Worm (Caenorhabditis elegans): ENCODE data around the gene K10G6.9.

K10G6.9 gene

DNA sequence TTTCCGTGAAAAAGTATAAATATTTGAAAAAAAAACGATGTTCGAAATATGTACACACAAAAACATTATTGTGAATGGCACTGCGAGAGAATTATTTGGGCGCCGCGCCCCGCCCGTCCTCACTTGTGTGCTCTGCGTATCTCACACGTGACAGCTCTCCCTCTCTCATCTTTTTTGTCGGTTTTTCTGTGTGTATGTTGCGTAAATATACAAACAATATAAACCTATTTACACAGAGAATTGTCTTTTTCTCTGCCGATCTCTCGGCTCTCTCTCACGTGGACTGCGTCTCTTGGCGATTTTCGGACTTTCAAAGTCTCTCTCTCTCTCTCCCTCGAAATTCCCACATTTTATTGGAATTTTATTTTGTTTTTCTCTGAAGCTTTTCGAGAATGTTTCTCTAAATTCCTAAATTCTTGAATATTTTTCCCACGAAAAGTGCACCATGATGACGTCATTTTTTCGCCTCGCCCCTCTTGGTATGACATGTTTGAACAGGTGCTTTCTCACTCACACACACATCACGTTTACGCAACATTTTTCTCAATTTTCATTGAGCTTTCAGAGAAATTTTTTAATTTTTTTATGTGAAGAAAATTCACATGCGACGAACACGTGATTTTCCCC lies 13.3 kb upstream of the K10G6.9 start (continued):
- TF ChIP-seq C38D4.7 (GFP tag; optimal IDR thresholded peaks at IDR 0.05) (no peak), sox-4 (tag; optimal IDR thresholded peaks at IDR 0.05) (no peak), hlh-8 (tag; optimal IDR thresholded peaks at IDR 0.05) (no peak), tbx-2 (tag; optimal IDR thresholded peaks at IDR 0.05) (peak; percentile 66), dmd-4 (tag; optimal IDR thresholded peaks at IDR 0.05; ENCODE audit: borderline replicate concordance) (no peak), pqm-1 (tag; optimal IDR thresholded peaks at IDR 0.05) (no peak), nfya-1 (tag; optimal IDR thresholded peaks at IDR 0.05) (peak; percentile 41), sdc-2 (tag; optimal IDR thresholded peaks at IDR 0.05) (no peak), T23F11.4 (GFP tag; optimal IDR thresholded peaks at IDR 0.05) (peak; percentile 22), npax-4 (tag; optimal IDR thresholded peaks at IDR 0.05) (no peak), hlh-13 (GFP tag; optimal IDR thresholded peaks at IDR 0.05) (no peak), rnt-1 (tag; optimal IDR thresholded peaks at IDR 0.05) (peak; percentile 22), ceh-30 (tag; optimal IDR thresholded peaks at IDR 0.05) (no peak), ceh-9 (tag; optimal IDR thresholded peaks at IDR 0.05) (no peak), che-1 (tag; optimal IDR thresholded peaks at IDR 0.05) (no peak), sox-2 (GFP tag; IDR thresholded peaks at IDR 0.05) (no peak), ceh-34 (tag; optimal IDR thresholded peaks at IDR 0.05) (peak; percentile 51), ceh-45 (GFP tag; IDR thresholded peaks at IDR 0.05) (no peak), eyg-1 (tag; optimal IDR thresholded peaks at IDR 0.05) (no peak), pag-3 (tag; optimal IDR thresholded peaks at IDR 0.05; ENCODE audit: borderline replicate concordance) (no peak), tbx-7 (tag; optimal IDR thresholded peaks at IDR 0.05) (peak; percentile 18), syd-9 (tag; optimal IDR thresholded peaks at IDR 0.05) (no peak), unc-42 (tag; optimal IDR thresholded peaks at IDR 0.05) (peak; percentile 82), pros-1 (tag; optimal IDR thresholded peaks at IDR 0.05) (no peak), elt-4 (tag; optimal IDR thresholded peaks at IDR 0.05) (no peak)

DNA sequence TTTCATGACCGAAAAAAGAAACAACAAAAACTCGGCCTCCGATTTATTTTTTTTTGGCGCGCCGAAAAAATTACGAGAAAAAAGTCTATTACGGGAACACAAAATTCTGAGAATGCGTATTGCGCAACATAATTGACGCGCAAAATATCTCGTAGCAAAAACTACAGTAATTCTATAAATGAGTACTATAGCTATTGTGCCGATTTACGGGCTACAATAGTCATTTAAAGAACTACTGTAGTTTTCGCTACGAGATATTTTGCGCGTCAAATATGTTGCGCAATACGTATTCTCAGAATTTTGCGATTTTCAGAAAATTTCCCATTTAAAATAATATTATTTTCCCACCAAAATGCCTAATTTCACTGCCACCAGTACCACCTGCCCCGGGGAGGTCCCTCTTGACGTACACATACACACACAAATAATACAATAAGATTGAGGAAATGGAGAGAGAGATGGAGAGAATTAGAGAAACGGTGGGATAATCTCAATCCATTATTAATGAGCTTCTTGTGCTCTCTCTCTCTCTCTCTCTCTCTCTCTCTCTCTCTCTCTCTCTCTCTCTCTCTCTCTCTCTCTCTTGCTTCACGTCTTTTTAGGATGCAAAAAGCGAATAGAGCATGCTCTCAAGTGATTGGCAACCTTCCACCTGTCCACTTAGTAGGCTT lies 12.5 kb upstream of the K10G6.9 start:
- TF ChIP-seq Y22D7AL.16 (tag; optimal IDR thresholded peaks at IDR 0.05) (no peak), nhr-11 (tag; optimal IDR thresholded peaks at IDR 0.05) (no peak), nfya-1 (tag; optimal IDR thresholded peaks at IDR 0.05) (peak; percentile 31), npax-4 (tag; optimal IDR thresholded peaks at IDR 0.05) (no peak), C08G9.2 (tag; optimal IDR thresholded peaks at IDR 0.05) (no peak), ttx-3 (tag; optimal IDR thresholded peaks at IDR 0.05) (peak; percentile 12), T23F11.4 (GFP tag; optimal IDR thresholded peaks at IDR 0.05) (no peak), unc-86 (tag; optimal IDR thresholded peaks at IDR 0.05) (peak; percentile 35), fax-1 (tag; optimal IDR thresholded peaks at IDR 0.05) (no peak), fkh-6 (tag; optimal IDR thresholded peaks at IDR 0.05) (no peak), mec-3 (tag; optimal IDR thresholded peaks at IDR 0.05; ENCODE audit: borderline replicate concordance) (no peak), ceh-6 (GFP tag; optimal IDR thresholded peaks at IDR 0.05) (no peak), ceh-31 (tag; optimal IDR thresholded peaks at IDR 0.05) (peak; percentile 25), ceh-2 (tag; optimal IDR thresholded peaks at IDR 0.05) (no peak), hlh-8 (tag; optimal IDR thresholded peaks at IDR 0.05) (no peak), eyg-1 (tag; optimal IDR thresholded peaks at IDR 0.05) (no peak), dmd-4 (tag; optimal IDR thresholded peaks at IDR 0.05; ENCODE audit: borderline replicate concordance) (no peak), ceh-48 (tag; optimal IDR thresholded peaks at IDR 0.05) (no peak), pag-3 (tag; optimal IDR thresholded peaks at IDR 0.05; ENCODE audit: borderline replicate concordance) (no peak), unc-42 (tag; optimal IDR thresholded peaks at IDR 0.05) (peak; percentile 11), unc-3 (GFP tag; conservative IDR thresholded peaks at IDR 0.05) (no peak), unc-3 (tag; optimal IDR thresholded peaks at IDR 0.05) (no peak), unc-55 (GFP tag; optimal IDR thresholded peaks at IDR 0.05) (peak; percentile 37), sdc-2 (tag; optimal IDR thresholded peaks at IDR 0.05) (no peak), tbx-2 (tag; optimal IDR thresholded peaks at IDR 0.05) (no peak), pha-4 (tag; optimal IDR thresholded peaks at IDR 0.05) (no peak), gmeb-2 (tag; optimal IDR thresholded peaks at IDR 0.05) (no peak)
